Fruit fly (Drosophila melanogaster) whole organism, prepupa: ENCODE results near the gene pxb.

Experiments used
- Blimp-1 ChIP-seq: fragments of 200-800 bp; sonication (Bioruptor generic); optimal IDR thresholded peaks from 3 replicates; lab custom pipeline; 2017; ENCODE audit warnings: missing biosample characterization, missing genetic modification characterization, mild to moderate bottlenecking, moderate library complexity, missing genetic modification reagents
- CG10631 ChIP-seq: fragments of 200-800 bp; sonication (Bioruptor generic); optimal IDR thresholded peaks from 2 replicates; lab custom pipeline; 2016; ENCODE audit warnings: missing biosample characterization, missing genetic modification characterization
- CG10669 ChIP-seq: fragments of 200-800 bp; sonication (Bioruptor generic); optimal IDR thresholded peaks from 3 replicates; lab custom pipeline; 2018; ENCODE audit warnings: missing biosample characterization, mild to moderate bottlenecking, missing genetic modification characterization, moderate library complexity
- CG11294 ChIP-seq: fragments of 200-800 bp; sonication (Bioruptor generic); IDR thresholded peaks from 2 replicates; pipeline ENCODE4 v1.3.6; 2022; ENCODE audit warnings: missing biosample characterization, missing genetic modification characterization
- CG11762 ChIP-seq: fragments of 200-800 bp; sonication (Bioruptor generic); optimal IDR thresholded peaks from 3 replicates; lab custom pipeline; 2016; ENCODE audit warnings: missing biosample characterization, missing genetic modification characterization; ENCODE audit not compliant: insufficient read depth
- CG11902 ChIP-seq: fragments of 200-800 bp; sonication (Bioruptor generic); optimal IDR thresholded peaks from 3 replicates; lab custom pipeline; 2016; ENCODE audit warnings: missing biosample characterization, missing genetic modification characterization
- CG15336 ChIP-seq: fragments of 200-800 bp; sonication (Bioruptor generic); IDR thresholded peaks from 2 replicates; pipeline ENCODE4 v1.3.6; 2022; ENCODE audit warnings: missing biosample characterization, missing genetic modification characterization
- CG16779 ChIP-seq: fragments of 200-800 bp; sonication (Bioruptor generic); optimal IDR thresholded peaks from 3 replicates; lab custom pipeline; 2017; ENCODE audit warnings: missing biosample characterization, mild to moderate bottlenecking, missing genetic modification characterization
- CG3032 ChIP-seq: fragments of 200-800 bp; optimal IDR thresholded peaks from 2 replicates; lab custom pipeline; 2019; ENCODE audit warnings: missing biosample characterization, mild to moderate bottlenecking, missing genetic modification characterization, moderate library complexity
- CG32006 ChIP-seq: fragments of 200-800 bp; sonication (Bioruptor generic); optimal IDR thresholded peaks from 3 replicates; lab custom pipeline; 2017; ENCODE audit warnings: missing biosample characterization, mild to moderate bottlenecking, missing genetic modification characterization
- CG3919 ChIP-seq: fragments of 200-800 bp; sonication (Bioruptor generic); optimal IDR thresholded peaks from 3 replicates; lab custom pipeline; 2016; ENCODE audit warnings: missing biosample characterization, missing genetic modification characterization
- CG4318 ChIP-seq: fragments of 200-800 bp; sonication (Bioruptor generic); optimal IDR thresholded peaks from 3 replicates; lab custom pipeline; 2017; ENCODE audit warnings: missing biosample characterization, mild to moderate bottlenecking, missing genetic modification characterization
- CG6163 ChIP-seq: fragments of 200-800 bp; sonication (Bioruptor generic); IDR thresholded peaks from 3 replicates; pipeline ENCODE4 v1.3.6; 2022; ENCODE audit warnings: missing biosample characterization, missing genetic modification characterization
- CG6276 ChIP-seq: fragments of 200-800 bp; sonication (Bioruptor generic); optimal IDR thresholded peaks from 2 replicates; lab custom pipeline; 2017; ENCODE audit warnings: missing biosample characterization, mild to moderate bottlenecking, missing genetic modification characterization
- CG6792 ChIP-seq: fragments of 200-800 bp; sonication (Bioruptor generic); optimal IDR thresholded peaks from 3 replicates; lab custom pipeline; 2016; ENCODE audit warnings: missing biosample characterization, missing genetic modification characterization
- CG6808 ChIP-seq: fragments of 200-800 bp; sonication (Bioruptor generic); optimal IDR thresholded peaks from 3 replicates; lab custom pipeline; 2017; ENCODE audit warnings: missing biosample characterization, missing genetic modification characterization, mild to moderate bottlenecking, moderate library complexity, missing genetic modification reagents
- CG6854 ChIP-seq: fragments of 200-800 bp; sonication (Bioruptor generic); optimal IDR thresholded peaks from 2 replicates; lab custom pipeline; 2017; ENCODE audit warnings: missing biosample characterization, mild to moderate bottlenecking, missing genetic modification characterization
- CG7368 ChIP-seq: fragments of 200-800 bp; sonication (Bioruptor generic); optimal IDR thresholded peaks from 3 replicates; lab custom pipeline; 2016; ENCODE audit warnings: missing biosample characterization, missing genetic modification characterization
- CG8119 ChIP-seq: fragments of 200-800 bp; sonication (Bioruptor generic); IDR thresholded peaks from 3 replicates; pipeline ENCODE4 v1.3.6; 2022; ENCODE audit warnings: missing biosample characterization, missing genetic modification characterization
- CG8319 ChIP-seq: fragments of 200-800 bp; sonication (Bioruptor generic); optimal IDR thresholded peaks from 3 replicates; lab custom pipeline; 2016; ENCODE audit warnings: missing biosample characterization, missing genetic modification characterization
- CG8632 ChIP-seq: fragments of 200-800 bp; sonication (Bioruptor generic); optimal IDR thresholded peaks from 3 replicates; lab custom pipeline; 2016; ENCODE audit warnings: missing biosample characterization, missing genetic modification characterization
- CG9139 ChIP-seq: fragments of 200-800 bp; sonication (Bioruptor generic); optimal IDR thresholded peaks from 3 replicates; lab custom pipeline; 2017; ENCODE audit warnings: missing biosample characterization, mild to moderate bottlenecking, missing genetic modification characterization
- Eip75B ChIP-seq: fragments of 200-800 bp; sonication (Bioruptor generic); optimal IDR thresholded peaks from 3 replicates; lab custom pipeline; 2016; ENCODE audit warnings: missing biosample characterization, missing genetic modification characterization
- Eip78C ChIP-seq: fragments of 200-800 bp; sonication (Bioruptor generic); peaks from one replicate; lab custom pipeline; 2016; ENCODE audit warnings: missing biosample characterization, missing genetic modification characterization
- Ets21C ChIP-seq: fragments of 200-800 bp; sonication (Bioruptor generic); optimal IDR thresholded peaks from 3 replicates; lab custom pipeline; 2016; ENCODE audit warnings: missing biosample characterization, missing genetic modification characterization
- Ets96B ChIP-seq: fragments of 200-800 bp; optimal IDR thresholded peaks from 2 replicates; lab custom pipeline; 2019; ENCODE audit warnings: missing biosample characterization, mild to moderate bottlenecking, missing genetic modification characterization, moderate library complexity
- Hr38 ChIP-seq: sonication (Bioruptor generic); optimal IDR thresholded peaks from 2 replicates; lab custom pipeline; 2016; ENCODE audit warnings: missing biosample characterization, missing genetic modification characterization
- Hr4 ChIP-seq: fragments of 200-800 bp; sonication (Bioruptor generic); optimal IDR thresholded peaks from 3 replicates; lab custom pipeline; 2016; ENCODE audit warnings: missing biosample characterization, missing genetic modification characterization
- Lpt ChIP-seq: fragments of 200-800 bp; sonication (Bioruptor generic); optimal IDR thresholded peaks from 3 replicates; lab custom pipeline; 2016; ENCODE audit warnings: missing biosample characterization, missing genetic modification characterization
- Met ChIP-seq: fragments of 200-800 bp; sonication (Bioruptor generic); optimal IDR thresholded peaks from 3 replicates; lab custom pipeline; 2016; ENCODE audit warnings: missing biosample characterization, missing genetic modification characterization
- OdsH ChIP-seq: fragments of 200-800 bp; sonication (Bioruptor generic); optimal IDR thresholded peaks from 3 replicates; lab custom pipeline; 2016; ENCODE audit warnings: missing biosample characterization, missing genetic modification characterization
- Sox15 ChIP-seq: fragments of 200-800 bp; sonication (Bioruptor generic); optimal IDR thresholded peaks from 3 replicates; lab custom pipeline; 2016; ENCODE audit warnings: missing biosample characterization, missing genetic modification characterization
- acj6 ChIP-seq: fragments of 200-800 bp; sonication (Bioruptor generic); optimal IDR thresholded peaks from 3 replicates; lab custom pipeline; 2016; ENCODE audit warnings: missing biosample characterization, missing genetic modification characterization
- cyc ChIP-seq: fragments of 200-800 bp; sonication (Bioruptor generic); optimal IDR thresholded peaks from 3 replicates; lab custom pipeline; 2016; ENCODE audit warnings: missing biosample characterization, missing genetic modification characterization
- dac ChIP-seq: fragments of 200-800 bp; sonication (Bioruptor generic); optimal IDR thresholded peaks from 2 replicates; lab custom pipeline; 2017; ENCODE audit warnings: missing biosample characterization, mild to moderate bottlenecking, missing genetic modification characterization
- dsx ChIP-seq: fragments of 200-800 bp; optimal IDR thresholded peaks from 3 replicates; lab custom pipeline; 2019; ENCODE audit warnings: missing biosample characterization, mild to moderate bottlenecking, missing genetic modification characterization, moderate library complexity; ENCODE audit not compliant: poor library complexity, severe bottlenecking
- esn ChIP-seq: fragments of 200-800 bp; sonication (Bioruptor generic); optimal IDR thresholded peaks from 2 replicates; lab custom pipeline; 2016; ENCODE audit warnings: missing biosample characterization, mild to moderate bottlenecking, missing genetic modification characterization, moderate library complexity
- fd59A ChIP-seq: fragments of 200-800 bp; sonication (Bioruptor generic); optimal IDR thresholded peaks from 2 replicates; lab custom pipeline; 2017; ENCODE audit warnings: missing biosample characterization, mild to moderate bottlenecking, missing genetic modification characterization, missing genetic modification reagents
- fd85E ChIP-seq: fragments of 200-800 bp; sonication (Bioruptor generic); optimal IDR thresholded peaks from 3 replicates; lab custom pipeline; 2016; ENCODE audit warnings: missing biosample characterization, missing genetic modification characterization
- fkh ChIP-seq: fragments of 200-800 bp; sonication (Bioruptor generic); optimal IDR thresholded peaks from 3 replicates; lab custom pipeline; 2017; ENCODE audit warnings: missing biosample characterization, mild to moderate bottlenecking, missing genetic modification characterization, moderate library complexity
- lz ChIP-seq: fragments of 200-800 bp; sonication (Bioruptor generic); optimal IDR thresholded peaks from 3 replicates; lab custom pipeline; 2016; ENCODE audit warnings: missing biosample characterization, missing genetic modification characterization
- net ChIP-seq: fragments of 200-800 bp; sonication (Bioruptor generic); optimal IDR thresholded peaks from 3 replicates; lab custom pipeline; 2016; ENCODE audit warnings: missing biosample characterization, missing genetic modification characterization
- pdm3 ChIP-seq: fragments of 200-800 bp; sonication (Bioruptor generic); optimal IDR thresholded peaks from 3 replicates; lab custom pipeline; 2016; ENCODE audit warnings: missing biosample characterization, missing genetic modification characterization
- salr ChIP-seq, 2 experiments: fragments of 200-800 bp; sonication (Bioruptor generic); optimal IDR thresholded peaks; 3 replicates each; lab custom pipeline; 2016 to 2018; ENCODE audit warnings: missing biosample characterization in 2 of 2, missing genetic modification characterization in 2 of 2, mild to moderate bottlenecking in 1 of 2
- spab ChIP-seq: fragments of 200-800 bp; sonication (Bioruptor generic); optimal IDR thresholded peaks from 2 replicates; lab custom pipeline; 2017; ENCODE audit warnings: missing biosample characterization, mild to moderate bottlenecking, missing genetic modification characterization, missing genetic modification reagents
- ss ChIP-seq, 2 experiments: fragments of 200-800 bp; sonication (Bioruptor generic); optimal IDR thresholded peaks; 2 replicates in 1 of 2; 3 replicates in 1 of 2; lab custom pipeline; 2017 to 2018; ENCODE audit warnings: mild to moderate bottlenecking in 2 of 2, missing biosample characterization in 2 of 2, missing genetic modification characterization in 2 of 2, moderate library complexity in 1 of 2
- svp ChIP-seq: fragments of 200-800 bp; sonication (Bioruptor generic); peaks from one replicate; lab custom pipeline; 2016; ENCODE audit warnings: missing biosample characterization, missing genetic modification characterization
- topi ChIP-seq: fragments of 200-800 bp; sonication (Bioruptor generic); optimal IDR thresholded peaks from 3 replicates; lab custom pipeline; 2016; ENCODE audit warnings: missing biosample characterization, missing genetic modification characterization

Gene pxb

dm6 chr3R:15630918-15631317, 35.1 kb upstream of the pxb start:
- TF ChIP-seq CG10631 (GFP tag; lab: Kevin White, UChicago) (peak; percentile 23), ss (GFP tag; optimal IDR thresholded peaks at IDR 0.05; lab: Kevin White, UChicago) (peak; percentile 62 to 81), CG6792 (GFP tag; lab: Kevin White, UChicago) (peak; percentile 18), cyc (GFP tag; lab: Kevin White, UChicago) (peak; percentile 37), fd85E (no peak), CG6854 (GFP tag; lab: Kevin White, UChicago) (no peak), CG6276 (GFP tag; lab: Kevin White, UChicago) (no peak), net (GFP tag; lab: Kevin White, UChicago) (no peak), OdsH (GFP tag; lab: Kevin White, UChicago) (no peak), fkh (GFP tag; lab: Kevin White, UChicago) (no peak), Ets96B (tag; lab: Kevin White, UChicago) (peak; percentile 81), CG11902 (GFP tag; lab: Kevin White, UChicago) (peak; percentile 76), Eip75B (GFP tag; lab: Kevin White, UChicago) (peak; percentile 35), CG3919 (GFP tag; lab: Kevin White, UChicago) (peak; percentile 83), dsx (GFP tag; lab: Kevin White, UChicago) (peak; percentile 69), CG10669 (GFP tag; lab: Kevin White, UChicago) (peak; percentile 86), CG8632 (GFP tag; lab: Kevin White, UChicago) (no peak), Eip78C (GFP tag; lab: Kevin White, UChicago) (peak; percentile 92), CG8319 (GFP tag; lab: Kevin White, UChicago) (peak; percentile 69), CG32006 (GFP tag; lab: Kevin White, UChicago) (no peak), CG9139 (GFP tag; lab: Kevin White, UChicago) (peak; percentile 56), CG3032 (peak; percentile 68), spab (GFP tag; lab: Kevin White, UChicago) (peak; percentile 79), svp (peak; percentile 70), topi (GFP tag; lab: Kevin White, UChicago) (peak; percentile 54), CG6808 (peak; percentile 75), CG6163 (GFP tag; lab: Robert Waterston, UW) (peak; percentile 79), esn (GFP tag; lab: Kevin White, UChicago) (no peak), CG11762 (GFP tag; lab: Kevin White, UChicago) (peak; percentile 53), Lpt (peak; percentile 12), CG15336 (GFP tag; lab: Robert Waterston, UW) (no peak), CG7368 (peak; percentile 68), CG16779 (tag; lab: Kevin White, UChicago) (no peak)

dm6 chr3R:15632441-15632840, 33.5 kb upstream of the pxb start:
- no peak for TF ChIP-seq fd59A
- TF ChIP-seq Eip78C (GFP tag; lab: Kevin White, UChicago) = peak; percentile 26

dm6 chr3R:15634135-15634534, 31.8 kb upstream of the pxb start:
- TF ChIP-seq Ets21C (GFP tag; lab: Kevin White, UChicago) = peak; percentile 47
- TF ChIP-seq CG8119 (GFP tag; lab: Robert Waterston, UW) = 0 out of 3 replicates have a peak, but pooled peaks have one; percentile 27
- TF ChIP-seq fd59A = peak; percentile 65
- TF ChIP-seq dac = no peak
- peak; percentile 94 for TF ChIP-seq Eip78C (GFP tag; lab: Kevin White, UChicago)
- TF ChIP-seq CG3032 = peak; percentile 74
- no peak for TF ChIP-seq CG11294
- no peak for TF ChIP-seq CG6276 (GFP tag; lab: Kevin White, UChicago)
- TF ChIP-seq Hr38 (GFP tag; lab: Kevin White, UChicago) = no peak
- peak; percentile 71 for TF ChIP-seq acj6 (GFP tag; lab: Kevin White, UChicago)
- peak; percentile 77 for TF ChIP-seq pdm3 (GFP tag; lab: Kevin White, UChicago)
- TF ChIP-seq Blimp-1 (GFP tag; lab: Kevin White, UChicago) = no peak
- peak; percentile 27 for TF ChIP-seq CG11762 (GFP tag; lab: Kevin White, UChicago)
- peak; percentile 8 to 45 for TF ChIP-seq salr (GFP tag; optimal IDR thresholded peaks at IDR 0.05; lab: Kevin White, UChicago)
- peak; percentile 33 for TF ChIP-seq CG9139 (GFP tag; lab: Kevin White, UChicago)
- TF ChIP-seq Sox15 = peak; percentile 48
- peak; percentile 74 for TF ChIP-seq topi (GFP tag; lab: Kevin White, UChicago)
- TF ChIP-seq Hr4 (GFP tag; lab: Kevin White, UChicago) = peak; percentile 51
- peak; percentile 80 for TF ChIP-seq esn (GFP tag; lab: Kevin White, UChicago)
- peak; percentile 71 for TF ChIP-seq Met (GFP tag; lab: Kevin White, UChicago)
- peak; percentile 53 for TF ChIP-seq CG32006 (GFP tag; lab: Kevin White, UChicago)
- TF ChIP-seq Lpt = no peak
- TF ChIP-seq lz (GFP tag; lab: Kevin White, UChicago) = peak; percentile 57
- TF ChIP-seq CG4318 (GFP tag; lab: Kevin White, UChicago) = peak; percentile 6
